Fruit fly (Drosophila melanogaster) whole organism: ENCODE results near the gene Faf2.

Experiments used
- pan ChIP-seq: fragments of >200 bp; optimal IDR thresholded peaks from 2 replicates; lab custom pipeline; 2017
- psq ChIP-seq: fragments of >200 bp; optimal IDR thresholded peaks from 2 replicates; lab custom pipeline; 2017
- usp ChIP-seq: fragments of >200 bp; optimal IDR thresholded peaks from 2 replicates; lab custom pipeline; 2017; ENCODE audit warnings: missing biosample characterization, missing genetic modification characterization, mixed read lengths

DNA sequence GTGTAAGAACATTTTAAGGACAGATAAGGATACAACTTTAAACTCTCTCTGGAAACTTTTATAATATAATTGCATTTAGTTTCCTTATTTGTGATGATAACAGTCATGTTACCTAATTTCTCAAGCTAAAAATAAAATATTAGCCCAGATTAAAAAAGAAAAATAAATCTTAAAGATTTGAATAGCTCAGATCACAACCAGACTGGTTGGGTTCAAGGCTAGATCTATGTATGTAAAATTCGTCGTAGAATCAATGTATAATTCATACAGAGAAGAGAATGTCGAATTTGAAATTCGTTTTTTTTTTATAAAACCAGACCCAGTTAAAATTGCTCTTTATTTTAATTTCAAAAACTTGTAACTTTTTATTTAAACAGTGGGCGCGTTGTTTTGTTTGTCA is 5.6 kb upstream of the Faf2 start:
- TF ChIP-seq usp (GFP tag; lab: Kevin White, UChicago) (no peak), psq (lab: Kevin White, UChicago) (no peak), pan (lab: Kevin White, UChicago) (no peak)
